Fruit fly (Drosophila melanogaster) whole organism, embryonic: ENCODE data around the gene CG4957.

ENCODE experiments used
- Abd-B ChIP-seq: fragments of 200-800 bp; sonication (Bioruptor generic); optimal IDR thresholded peaks from 2 replicates; lab custom pipeline; 2018; ENCODE audit warnings: missing biosample characterization, mild to moderate bottlenecking, missing genetic modification characterization, moderate library complexity
- CG10274 ChIP-seq: fragments of 200-800 bp; sonication (Bioruptor generic); optimal IDR thresholded peaks from 3 replicates; lab custom pipeline; 2017; ENCODE audit warnings: missing biosample characterization, mild to moderate bottlenecking, missing genetic modification characterization
- CG11085 ChIP-seq: fragments of 200-800 bp; sonication (Bioruptor generic); IDR thresholded peaks from 2 replicates; pipeline ENCODE4 v1.3.6; 2022; ENCODE audit warnings: missing biosample characterization, missing genetic modification characterization
- CG11560 ChIP-seq: fragments of 200-800 bp; sonication (Bioruptor generic); IDR thresholded peaks from 3 replicates; pipeline ENCODE4 v1.3.6; 2022; ENCODE audit warnings: missing biosample characterization, missing genetic modification characterization
- CG12219 ChIP-seq: fragments of 200-800 bp; sonication (Bioruptor generic); optimal IDR thresholded peaks from 3 replicates; lab custom pipeline; 2018; ENCODE audit warnings: missing biosample characterization, mild to moderate bottlenecking, missing genetic modification characterization
- CG12236 ChIP-seq: fragments of 200-800 bp; sonication (Bioruptor generic); optimal IDR thresholded peaks from 2 replicates; lab custom pipeline; 2016; ENCODE audit warnings: missing biosample characterization, missing genetic modification characterization
- CG12299 ChIP-seq: fragments of 200-800 bp; sonication (Bioruptor generic); optimal IDR thresholded peaks from 2 replicates; lab custom pipeline; 2018; ENCODE audit warnings: missing biosample characterization, mild to moderate bottlenecking, missing genetic modification characterization
- CG12391 ChIP-seq: fragments of 200-800 bp; sonication (Bioruptor generic); optimal IDR thresholded peaks from 3 replicates; lab custom pipeline; 2018; ENCODE audit warnings: missing biosample characterization, mild to moderate bottlenecking, missing genetic modification characterization, moderate library complexity
- CG13775 ChIP-seq: fragments of 200-800 bp; sonication (Bioruptor generic); optimal IDR thresholded peaks from 3 replicates; lab custom pipeline; 2017; ENCODE audit warnings: missing biosample characterization, mild to moderate bottlenecking, missing genetic modification characterization
- CG14050 ChIP-seq: fragments of 200-800 bp; sonication (Bioruptor generic); IDR thresholded peaks from 3 replicates; pipeline ENCODE4 v1.3.6; 2022; ENCODE audit warnings: missing biosample characterization, missing genetic modification characterization
- CG1832 ChIP-seq: fragments of 200-800 bp; sonication (Bioruptor generic); optimal IDR thresholded peaks from 2 replicates; lab custom pipeline; 2017; ENCODE audit warnings: missing biosample characterization, mild to moderate bottlenecking, missing genetic modification characterization, inconsistent platforms
- CG2120 ChIP-seq: fragments of 200-800 bp; sonication (Bioruptor generic); optimal IDR thresholded peaks from 3 replicates; lab custom pipeline; 2016; ENCODE audit warnings: missing biosample characterization, missing genetic modification characterization
- CG3163 ChIP-seq: fragments of 200-800 bp; sonication (Bioruptor generic); optimal IDR thresholded peaks from 3 replicates; lab custom pipeline; 2016; ENCODE audit warnings: missing biosample characterization, missing genetic modification characterization
- CG34422 ChIP-seq: fragments of 200-800 bp; sonication (Bioruptor generic); IDR thresholded peaks from 3 replicates; pipeline ENCODE4 v1.3.6; 2022; ENCODE audit warnings: missing biosample characterization, missing genetic modification characterization
- CG4424 ChIP-seq: fragments of 200-800 bp; sonication (Bioruptor generic); optimal IDR thresholded peaks from 3 replicates; lab custom pipeline; 2016; ENCODE audit warnings: missing biosample characterization, missing genetic modification characterization
- CG7271 ChIP-seq: fragments of 200-800 bp; sonication (Bioruptor generic); optimal IDR thresholded peaks from 2 replicates; lab custom pipeline; 2018; ENCODE audit warnings: missing biosample characterization, mild to moderate bottlenecking, missing genetic modification characterization, moderate library complexity
- CG8359 ChIP-seq: fragments of 200-800 bp; sonication (Bioruptor generic); optimal IDR thresholded peaks from 2 replicates; lab custom pipeline; 2017; ENCODE audit warnings: missing biosample characterization, mild to moderate bottlenecking, missing genetic modification characterization, borderline replicate concordance
- Dek ChIP-seq: fragments of 200-800 bp; sonication (Bioruptor generic); optimal IDR thresholded peaks from 3 replicates; lab custom pipeline; 2019; ENCODE audit warnings: missing biosample characterization, mild to moderate bottlenecking, missing genetic modification characterization, moderate library complexity
- Fer1 ChIP-seq: fragments of 200-800 bp; sonication (Bioruptor generic); optimal IDR thresholded peaks from 2 replicates; lab custom pipeline; 2017; ENCODE audit warnings: missing biosample characterization, mild to moderate bottlenecking, missing genetic modification characterization
- GATAe ChIP-seq: fragments of 200-800 bp; sonication (Bioruptor generic); conservative IDR thresholded peaks from 2 replicates; pipeline ENCODE4 v1.3.6; 2022; ENCODE audit warnings: missing biosample characterization, missing genetic modification characterization
- Hr39 ChIP-seq: fragments of >200 bp; optimal IDR thresholded peaks from 2 replicates; lab custom pipeline; 2017
- Hsf ChIP-seq: fragments of 200-800 bp; sonication (Bioruptor generic); optimal IDR thresholded peaks from 3 replicates; lab custom pipeline; 2016; ENCODE audit warnings: missing biosample characterization, missing genetic modification characterization
- MBD-R2 ChIP-seq: fragments of 200-800 bp; sonication (Bioruptor generic); IDR thresholded peaks from 2 replicates; pipeline ENCODE4 v1.3.6; 2022; ENCODE audit warnings: missing biosample characterization, missing genetic modification characterization
- Mrtf ChIP-seq: fragments of 200-800 bp; sonication (Bioruptor generic); IDR thresholded peaks from 3 replicates; pipeline ENCODE4 v1.3.6; 2022; ENCODE audit warnings: missing biosample characterization, missing genetic modification characterization
- Sry-β ChIP-seq: fragments of 200-800 bp; sonication (Bioruptor generic); optimal IDR thresholded peaks from 2 replicates; lab custom pipeline; 2018; ENCODE audit warnings: missing biosample characterization, mild to moderate bottlenecking, missing genetic modification characterization, moderate library complexity
- Tbp ChIP-seq: fragments of >200 bp; optimal IDR thresholded peaks from 2 replicates; lab custom pipeline; 2018; ENCODE audit warnings: missing biosample characterization, missing genetic modification characterization
- Xbp1 ChIP-seq: fragments of 200-800 bp; sonication (Bioruptor generic); optimal IDR thresholded peaks from 3 replicates; lab custom pipeline; 2016; ENCODE audit warnings: missing biosample characterization, mild to moderate bottlenecking, missing genetic modification characterization
- ase ChIP-seq: fragments of 200-800 bp; sonication (Bioruptor generic); IDR thresholded peaks from 3 replicates; pipeline ENCODE4 v1.3.6; 2022; ENCODE audit warnings: missing biosample characterization, missing genetic modification characterization
- bsh ChIP-seq, 2 experiments: fragments of 200-800 bp; sonication (Bioruptor generic); optimal IDR thresholded peaks; 2 replicates each; lab custom pipeline; 2017 to 2018; ENCODE audit warnings: mild to moderate bottlenecking in 2 of 2, missing biosample characterization in 2 of 2, missing genetic modification characterization in 2 of 2, moderate library complexity in 1 of 2
- btn ChIP-seq: fragments of 200-800 bp; sonication (Bioruptor generic); optimal IDR thresholded peaks from 2 replicates; lab custom pipeline; 2016; ENCODE audit warnings: missing biosample characterization, missing genetic modification characterization
- da ChIP-seq: fragments of 200-800 bp; sonication (Bioruptor generic); optimal IDR thresholded peaks from 2 replicates; lab custom pipeline; 2016; ENCODE audit warnings: missing biosample characterization, missing genetic modification characterization
- dan ChIP-seq: fragments of 200-800 bp; sonication (Bioruptor generic); IDR thresholded peaks from 2 replicates; pipeline ENCODE4 v1.3.6; 2022; ENCODE audit warnings: missing biosample characterization, missing genetic modification characterization
- dati ChIP-seq: fragments of 200-800 bp; sonication (Bioruptor generic); IDR thresholded peaks from 2 replicates; pipeline ENCODE4 v1.3.6; 2022; ENCODE audit warnings: missing biosample characterization, missing genetic modification characterization
- dmrt99B ChIP-seq: fragments of 200-800 bp; sonication (Bioruptor generic); optimal IDR thresholded peaks from 2 replicates; lab custom pipeline; 2018; ENCODE audit warnings: missing biosample characterization, mild to moderate bottlenecking, missing genetic modification characterization, moderate library complexity
- ewg ChIP-seq: fragments of 200-800 bp; sonication (Bioruptor generic); optimal IDR thresholded peaks from 3 replicates; lab custom pipeline; 2017; ENCODE audit warnings: mild to moderate bottlenecking, missing biosample characterization, missing genetic modification reagents, missing genetic modification characterization
- gcm ChIP-seq: fragments of 200-800 bp; sonication (Bioruptor generic); optimal IDR thresholded peaks from 2 replicates; lab custom pipeline; 2019; ENCODE audit warnings: missing biosample characterization, mild to moderate bottlenecking, missing genetic modification characterization, moderate library complexity
- gro ChIP-seq: fragments of 200-800 bp; sonication (Bioruptor generic); optimal IDR thresholded peaks from 2 replicates; lab custom pipeline; 2016; ENCODE audit warnings: missing biosample characterization, missing genetic modification characterization
- kah ChIP-seq: fragments of 200-800 bp; sonication (Bioruptor generic); optimal IDR thresholded peaks from 2 replicates; lab custom pipeline; 2018; ENCODE audit warnings: missing biosample characterization, mild to moderate bottlenecking, missing genetic modification characterization
- kay ChIP-seq: fragments of 200-800 bp; sonication (Bioruptor generic); optimal IDR thresholded peaks from 2 replicates; lab custom pipeline; 2016; ENCODE audit warnings: missing biosample characterization, missing genetic modification characterization
- lmd ChIP-seq: fragments of 200-800 bp; sonication (Bioruptor generic); IDR thresholded peaks from 2 replicates; pipeline ENCODE4 v1.3.6; 2022; ENCODE audit warnings: missing biosample characterization, missing genetic modification characterization
- lov ChIP-seq, 2 experiments: fragments of 200-800 bp in 1 of 2; fragments of >200 bp in 1 of 2; sonication (Bioruptor generic) in 1 of 2; IDR thresholded peaks in 1 of 2; optimal IDR thresholded peaks in 1 of 2; 2 replicates in 1 of 2; 3 replicates in 1 of 2; pipeline versions ENCODE4 v1.3.6 to Lab custom; 2017 to 2022; ENCODE audit warnings: missing biosample characterization in 1 of 2, missing genetic modification characterization in 1 of 2
- onecut ChIP-seq: fragments of 200-800 bp; sonication (Bioruptor generic); IDR thresholded peaks from 2 replicates; pipeline ENCODE4 v1.3.6; 2022; ENCODE audit warnings: missing biosample characterization, missing genetic modification characterization
- otp ChIP-seq: fragments of 200-800 bp; sonication (Bioruptor generic); IDR thresholded peaks from 3 replicates; pipeline ENCODE4, ENCODE4 v1.3.6; 2022; ENCODE audit warnings: missing biosample characterization, missing genetic modification characterization
- phol ChIP-seq: fragments of 200-800 bp; sonication (Bioruptor generic); optimal IDR thresholded peaks from 3 replicates; lab custom pipeline; 2018; ENCODE audit warnings: missing biosample characterization, mild to moderate bottlenecking, missing genetic modification characterization, moderate library complexity
- psq ChIP-seq: fragments of 200-800 bp; sonication (Bioruptor generic); optimal IDR thresholded peaks from 2 replicates; lab custom pipeline; 2017; ENCODE audit warnings: missing biosample characterization, missing genetic modification characterization
- sima ChIP-seq: fragments of 200-800 bp; sonication (Bioruptor generic); optimal IDR thresholded peaks from 2 replicates; lab custom pipeline; 2016; ENCODE audit warnings: missing biosample characterization, missing genetic modification characterization
- sug ChIP-seq: fragments of 200-800 bp; optimal IDR thresholded peaks from 2 replicates; lab custom pipeline; 2019; ENCODE audit warnings: missing biosample characterization, mild to moderate bottlenecking, missing genetic modification characterization, moderate library complexity
- tap ChIP-seq: fragments of 200-800 bp; optimal IDR thresholded peaks from 3 replicates; lab custom pipeline; 2019; ENCODE audit warnings: missing biosample characterization, mild to moderate bottlenecking, missing genetic modification characterization, moderate library complexity
- toy ChIP-seq: fragments of 200-800 bp; sonication (Bioruptor generic); IDR thresholded peaks from 2 replicates; pipeline ENCODE4 v1.3.6; 2022; ENCODE audit warnings: missing biosample characterization, missing genetic modification characterization
- tup ChIP-seq: fragments of 200-800 bp; sonication (Bioruptor generic); optimal IDR thresholded peaks from 2 replicates; lab custom pipeline; 2016; ENCODE audit warnings: missing biosample characterization, mild to moderate bottlenecking, missing genetic modification characterization, moderate library complexity
- zen ChIP-seq: fragments of 200-800 bp; sonication (Bioruptor generic); optimal IDR thresholded peaks from 3 replicates; lab custom pipeline; 2018; ENCODE audit warnings: missing biosample characterization, mild to moderate bottlenecking, missing genetic modification characterization, moderate library complexity
- zf30C ChIP-seq: fragments of 200-800 bp; sonication (Bioruptor generic); optimal IDR thresholded peaks from 3 replicates; lab custom pipeline; 2018; ENCODE audit warnings: missing biosample characterization, mild to moderate bottlenecking, missing genetic modification characterization

Gene CG4957

dm6 chr2L:10250441-10250847, 18.2 kb upstream of the CG4957 start, which contains the start of the genes bsk and CG31717 (continued):
- TF ChIP-seq zen (tag; lab: Kevin White, UChicago): peak; percentile 67
- no peak for TF ChIP-seq Hsf (GFP tag; lab: Kevin White, UChicago)
- no peak for TF ChIP-seq sima
- no peak for TF ChIP-seq kah (GFP tag; lab: Kevin White, UChicago)
- no peak for TF ChIP-seq lmd (GFP tag; lab: Robert Waterston, UW)
- TF ChIP-seq CG12299 (tag; lab: Kevin White, UChicago): no peak
- no peak for TF ChIP-seq Fer1 (GFP tag; lab: Kevin White, UChicago)
- no peak for TF ChIP-seq otp (GFP tag; lab: Robert Waterston, UW)
- TF ChIP-seq CG1832 (GFP tag; lab: Kevin White, UChicago): no peak
- no peak for TF ChIP-seq CG14050 (GFP tag; lab: Robert Waterston, UW)
- TF ChIP-seq CG12236 (GFP tag; lab: Kevin White, UChicago): no peak
- no peak for TF ChIP-seq CG12391 (tag; lab: Kevin White, UChicago)
- no peak for TF ChIP-seq ase
- peak; percentile 99 for TF ChIP-seq CG11560 (tag; lab: Robert Waterston, UW)
- no peak for TF ChIP-seq dmrt99B (tag; lab: Kevin White, UChicago)
- TF ChIP-seq CG4424 (GFP tag; lab: Kevin White, UChicago): no peak
- no peak for TF ChIP-seq CG10274 (GFP tag; lab: Kevin White, UChicago)
- TF ChIP-seq CG7271 (tag; lab: Kevin White, UChicago): peak; percentile 14
- peak; percentile 46 for TF ChIP-seq phol (tag; lab: Kevin White, UChicago)
- TF ChIP-seq psq: no peak
- no peak for TF ChIP-seq toy
- no peak for TF ChIP-seq GATAe (GFP tag; lab: Robert Waterston, UW)
- no peak for TF ChIP-seq Tbp (GFP tag; lab: Kevin White, UChicago)
- TF ChIP-seq Hr39 (lab: Kevin White, UChicago): no peak
- TF ChIP-seq tup (GFP tag; lab: Kevin White, UChicago): no peak
- TF ChIP-seq da (GFP tag; lab: Kevin White, UChicago): no peak
- no peak for TF ChIP-seq Xbp1 (GFP tag; lab: Kevin White, UChicago)
- TF ChIP-seq CG34422 (GFP tag; lab: Robert Waterston, UW): no peak
- TF ChIP-seq tap (tag; lab: Kevin White, UChicago): no peak
- TF ChIP-seq bsh (GFP tag; optimal IDR thresholded peaks at IDR 0.05; lab: Kevin White, UChicago): no peak
- TF ChIP-seq dan (GFP tag; lab: Robert Waterston, UW): no peak
- peak; percentile 65 for TF ChIP-seq MBD-R2
- no peak for TF ChIP-seq CG12219 (GFP tag; lab: Kevin White, UChicago)
- TF ChIP-seq gro (GFP tag; lab: Kevin White, UChicago): no peak
- no peak for TF ChIP-seq CG13775 (GFP tag; lab: Kevin White, UChicago)
- no peak for TF ChIP-seq zf30C (GFP tag; lab: Kevin White, UChicago)
- TF ChIP-seq CG2120 (GFP tag; lab: Kevin White, UChicago): no peak
- TF ChIP-seq Dek (tag; lab: Kevin White, UChicago): no peak
- no peak for TF ChIP-seq ewg (GFP tag; lab: Kevin White, UChicago)
- no peak for TF ChIP-seq lov (optimal IDR thresholded peaks at IDR 0.05; lab: Kevin White, UChicago)
- no peak for TF ChIP-seq lov (GFP tag; IDR thresholded peaks at IDR 0.05; lab: Robert Waterston, UW)
- TF ChIP-seq onecut (GFP tag; lab: Robert Waterston, UW): peak; percentile 31; the same call in 1 of the 2 replicates
- no peak for TF ChIP-seq Sry-β
- no peak for TF ChIP-seq dati (GFP tag; lab: Robert Waterston, UW)
- no peak for TF ChIP-seq btn (GFP tag; lab: Kevin White, UChicago)
- no peak for TF ChIP-seq CG8359 (GFP tag; lab: Kevin White, UChicago)
- TF ChIP-seq CG11085 (GFP tag; lab: Robert Waterston, UW): no peak
- TF ChIP-seq Mrtf (GFP tag; lab: Robert Waterston, UW): no peak
- TF ChIP-seq Abd-B (GFP tag; lab: Kevin White, UChicago): no peak
- TF ChIP-seq sug (tag; lab: Kevin White, UChicago): no peak
- TF ChIP-seq kay: peak; percentile 34
- no peak for TF ChIP-seq gcm (GFP tag; lab: Kevin White, UChicago)
- TF ChIP-seq CG3163 (GFP tag; lab: Kevin White, UChicago): no peak
